Worm (Caenorhabditis elegans): ENCODE data around the gene abch-1.

The abch-1 gene

ce11 chrII:6531527-6531926, at the start of gene abch-1:
Gene abch-1 (minus strand): TSS chrII:6531627.
- no peak for TF ChIP-seq ceh-13 (GFP tag; optimal IDR thresholded peaks at IDR 0.05)
- TF ChIP-seq flt-1 (GFP tag; IDR thresholded peaks at IDR 0.05), result no peak
- TF ChIP-seq ama-1 (optimal IDR thresholded peaks at IDR 0.05), result no peak
- no peak for TF ChIP-seq ets-7 (tag; optimal IDR thresholded peaks at IDR 0.05)
- TF ChIP-seq pes-1 (GFP tag; IDR thresholded peaks at IDR 0.05), result no peak
- TF ChIP-seq tbx-37 (GFP tag; conservative IDR thresholded peaks at IDR 0.05), result no peak

- TF ChIP-seq sea-1 (GFP tag; conservative IDR thresholded peaks at IDR 0.05) (no peak), ceh-13 (GFP tag; optimal IDR thresholded peaks at IDR 0.05) (no peak), hmg-4 (GFP tag; optimal IDR thresholded peaks at IDR 0.05) (no peak), hnd-1 (tag; optimal IDR thresholded peaks at IDR 0.05) (no peak), tra-4 (tag; optimal IDR thresholded peaks at IDR 0.05) (no peak), pes-1 (GFP tag; IDR thresholded peaks at IDR 0.05) (no peak), ceh-36 (tag; optimal IDR thresholded peaks at IDR 0.05) (no peak)
These were observed 47.0 kb upstream of the abch-1 start, which contains the start of gene sra-31 for ce11 chrII:6578378-6578777. Gene sra-31 (minus strand): TSS chrII:6578478.

- no peak for TF ChIP-seq tra-4 (tag; optimal IDR thresholded peaks at IDR 0.05)
- no peak for TF ChIP-seq tbx-37 (GFP tag; conservative IDR thresholded peaks at IDR 0.05)
- TF ChIP-seq F13C5.2 (tag; optimal IDR thresholded peaks at IDR 0.05), result no peak
- no peak for TF ChIP-seq hnd-1 (tag; optimal IDR thresholded peaks at IDR 0.05)
These were observed 44.2 kb upstream of the abch-1 start, which contains the start of gene sra-29 for ce11 chrII:6575647-6576046. Gene sra-29 (minus strand): TSS chrII:6575747.

DNA sequence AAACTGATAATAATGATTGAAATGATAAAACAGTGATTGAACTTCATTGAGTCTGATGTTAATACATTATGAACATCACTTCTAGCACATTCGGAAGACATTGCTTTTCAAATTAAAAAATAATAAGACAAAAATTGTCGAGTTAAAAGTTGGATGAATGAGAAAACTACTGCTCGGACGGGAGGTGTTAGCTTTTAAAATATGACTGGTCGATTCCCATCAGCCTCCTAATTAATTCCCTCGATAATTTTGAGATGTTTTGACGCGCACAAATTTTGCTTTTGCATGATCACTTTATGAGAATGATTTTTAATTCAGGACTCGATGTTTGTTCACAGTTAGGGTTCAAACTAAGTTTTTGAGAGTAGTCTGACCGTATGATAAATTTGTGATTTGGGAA, 42.2 kb upstream of the abch-1 start, which contains the start of gene sra-28:
Gene sra-28 (minus strand): TSS at position 101 of the 400 bp plus-strand sequence.
- no peak for TF ChIP-seq sea-1 (GFP tag; conservative IDR thresholded peaks at IDR 0.05)
- TF ChIP-seq tbx-37 (GFP tag; conservative IDR thresholded peaks at IDR 0.05), result no peak
- no peak for TF ChIP-seq F13C5.2 (tag; optimal IDR thresholded peaks at IDR 0.05)
- no peak for TF ChIP-seq tbx-11 (GFP tag; IDR thresholded peaks at IDR 0.05)
- TF ChIP-seq pes-1 (GFP tag; IDR thresholded peaks at IDR 0.05), result no peak
- TF ChIP-seq flt-1 (GFP tag; IDR thresholded peaks at IDR 0.05), result no peak
- no peak for TF ChIP-seq ets-7 (tag; optimal IDR thresholded peaks at IDR 0.05)
- TF ChIP-seq B0310.2 (tag; optimal IDR thresholded peaks at IDR 0.05), result no peak
- no peak for TF ChIP-seq hmg-4 (GFP tag; optimal IDR thresholded peaks at IDR 0.05)
- TF ChIP-seq hmbx-1 (tag; optimal IDR thresholded peaks at IDR 0.05), result no peak
- TF ChIP-seq tra-4 (tag; optimal IDR thresholded peaks at IDR 0.05), result no peak
- no peak for TF ChIP-seq ceh-36 (tag; optimal IDR thresholded peaks at IDR 0.05)
- TF ChIP-seq ceh-13 (GFP tag; optimal IDR thresholded peaks at IDR 0.05), result no peak
- TF ChIP-seq ama-1 (optimal IDR thresholded peaks at IDR 0.05), result no peak
- TF ChIP-seq aly-1 (tag; optimal IDR thresholded peaks at IDR 0.05), result no peak

DNA sequence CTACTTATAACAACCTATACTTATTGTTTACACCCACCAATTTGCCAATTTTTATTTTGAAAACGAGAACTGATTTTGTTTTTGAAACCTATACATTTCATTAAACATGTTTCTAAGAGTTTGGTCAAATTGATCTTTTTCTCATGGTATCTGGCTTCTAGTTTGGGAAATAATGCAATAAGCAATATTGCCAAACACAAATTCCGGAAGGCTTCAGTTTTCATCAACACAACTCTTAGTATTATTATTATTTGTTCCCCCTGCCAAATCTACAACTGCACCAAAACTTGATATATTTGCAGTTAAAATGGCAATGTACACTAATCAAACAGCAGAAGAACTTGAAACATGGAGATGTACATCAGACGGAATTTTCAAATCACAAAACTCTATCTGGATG, 37.3 kb upstream of the abch-1 start, which contains the start of gene sra-27:
Gene sra-27 (plus strand): TSS at position 301 of the 400 bp plus-strand sequence.
- TF ChIP-seq sea-1 (GFP tag; conservative IDR thresholded peaks at IDR 0.05) (no peak), hmg-4 (GFP tag; optimal IDR thresholded peaks at IDR 0.05) (no peak), F13C5.2 (tag; optimal IDR thresholded peaks at IDR 0.05) (no peak)

DNA sequence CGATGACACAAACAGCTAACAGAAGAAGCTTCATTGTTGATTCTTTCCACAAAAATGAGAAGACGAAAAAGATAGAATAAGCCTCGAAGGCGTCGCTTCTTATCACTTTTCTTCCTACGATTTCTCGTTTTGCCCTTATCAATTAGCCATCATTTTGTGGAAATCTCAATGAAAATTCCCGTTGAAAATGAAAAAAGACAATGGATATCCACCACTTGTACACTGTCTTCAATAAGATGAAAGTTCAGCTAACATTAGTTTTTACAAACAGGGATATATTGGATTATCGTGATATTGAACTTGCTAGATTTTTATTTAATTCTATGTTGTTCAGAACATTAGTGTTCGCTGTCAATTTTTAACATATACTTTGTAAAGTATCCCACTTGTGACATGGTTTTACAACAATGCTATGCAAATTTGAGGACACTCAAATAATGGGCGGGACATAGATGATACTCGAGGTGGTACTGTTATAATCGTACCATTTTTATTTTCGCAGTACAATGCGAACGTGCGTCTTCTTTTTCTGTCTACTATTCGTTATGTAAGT, 35.3 kb upstream of the abch-1 start, which contains the start of the genes F18C5.5 and F18C5.9:
Gene F18C5.5 (minus strand): TSS at position 101 of the 553 bp plus-strand sequence.
Gene F18C5.9 (plus strand): TSS at position 503 of the 553 bp plus-strand sequence.
- TF ChIP-seq aly-1 (tag; optimal IDR thresholded peaks at IDR 0.05), result no peak
- TF ChIP-seq tbx-37 (GFP tag; conservative IDR thresholded peaks at IDR 0.05), result no peak
- no peak for TF ChIP-seq pes-1 (GFP tag; IDR thresholded peaks at IDR 0.05)
- TF ChIP-seq tbx-11 (GFP tag; IDR thresholded peaks at IDR 0.05), result no peak
- TF ChIP-seq ceh-36 (tag; optimal IDR thresholded peaks at IDR 0.05), result no peak
- no peak for TF ChIP-seq F13C5.2 (tag; optimal IDR thresholded peaks at IDR 0.05)
- no peak for TF ChIP-seq scrt-1 (GFP tag; IDR thresholded peaks at IDR 0.05)

DNA sequence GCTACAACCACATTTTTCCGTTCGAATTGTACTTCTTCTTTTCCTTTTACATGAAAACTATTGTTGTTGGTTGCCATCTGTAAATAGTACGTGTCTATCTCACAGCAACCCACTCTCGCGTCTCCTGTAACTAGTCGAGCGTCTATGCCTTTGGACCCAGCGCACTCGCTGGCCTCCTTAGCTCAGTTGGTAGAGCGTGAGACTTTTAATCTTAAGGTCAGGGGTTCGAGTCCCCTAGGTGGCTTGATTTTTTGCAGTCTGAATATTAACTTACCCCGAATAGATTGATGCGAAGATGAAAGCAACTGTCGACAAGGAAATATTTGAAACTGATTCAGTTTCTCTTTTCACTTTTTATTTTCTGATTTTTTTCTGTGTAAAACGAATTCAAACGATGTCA, 33.6 kb upstream of the abch-1 start, which contains the start of gene mpz-3:
Gene mpz-3 (minus strand): TSS at position 320 of the 400 bp plus-strand sequence.
- TF ChIP-seq hmbx-1 (tag; optimal IDR thresholded peaks at IDR 0.05), result no peak
- peak; percentile 83 for TF ChIP-seq tbx-11 (GFP tag; IDR thresholded peaks at IDR 0.05)
- peak; percentile 72 for TF ChIP-seq F13C5.2 (tag; optimal IDR thresholded peaks at IDR 0.05)
- TF ChIP-seq hmg-4 (GFP tag; optimal IDR thresholded peaks at IDR 0.05), result no peak
- peak; percentile 58 for TF ChIP-seq ceh-13 (GFP tag; optimal IDR thresholded peaks at IDR 0.05)
- TF ChIP-seq flt-1 (GFP tag; IDR thresholded peaks at IDR 0.05), result peak; percentile 81; the same call in 1 of the 2 replicates
- no peak for TF ChIP-seq sea-1 (GFP tag; conservative IDR thresholded peaks at IDR 0.05)
- TF ChIP-seq tra-4 (tag; optimal IDR thresholded peaks at IDR 0.05), result no peak
- no peak; the same call in 1 of the 2 replicates for TF ChIP-seq tbx-37 (GFP tag; conservative IDR thresholded peaks at IDR 0.05)
- TF ChIP-seq ceh-36 (tag; optimal IDR thresholded peaks at IDR 0.05), result peak; percentile 64
- no peak for TF ChIP-seq pes-1 (GFP tag; IDR thresholded peaks at IDR 0.05)
- peak; percentile 74 for TF ChIP-seq aly-1 (tag; optimal IDR thresholded peaks at IDR 0.05)
- TF ChIP-seq B0310.2 (tag; optimal IDR thresholded peaks at IDR 0.05), result peak; percentile 30
- TF ChIP-seq ets-7 (tag; optimal IDR thresholded peaks at IDR 0.05), result peak; percentile 30
- TF ChIP-seq scrt-1 (GFP tag; IDR thresholded peaks at IDR 0.05), result peak; percentile 77
- no peak for TF ChIP-seq ama-1 (optimal IDR thresholded peaks at IDR 0.05)
- peak; percentile 47 for TF ChIP-seq hnd-1 (tag; optimal IDR thresholded peaks at IDR 0.05)

ce11 chrII:6563238-6563637, 31.8 kb upstream of the abch-1 start:
- TF ChIP-seq ceh-13 (GFP tag; optimal IDR thresholded peaks at IDR 0.05) (no peak), hmbx-1 (tag; optimal IDR thresholded peaks at IDR 0.05) (no peak), ets-7 (tag; optimal IDR thresholded peaks at IDR 0.05) (no peak), tbx-37 (GFP tag; conservative IDR thresholded peaks at IDR 0.05) (no peak), aly-1 (tag; optimal IDR thresholded peaks at IDR 0.05) (no peak), sea-1 (GFP tag; conservative IDR thresholded peaks at IDR 0.05) (no peak), ama-1 (optimal IDR thresholded peaks at IDR 0.05) (no peak), scrt-1 (GFP tag; IDR thresholded peaks at IDR 0.05) (no peak)

Data from whole organism, early embryonic.